Worm (Caenorhabditis elegans): Measurements from ENCODE around the gene tat-6.

DNA sequence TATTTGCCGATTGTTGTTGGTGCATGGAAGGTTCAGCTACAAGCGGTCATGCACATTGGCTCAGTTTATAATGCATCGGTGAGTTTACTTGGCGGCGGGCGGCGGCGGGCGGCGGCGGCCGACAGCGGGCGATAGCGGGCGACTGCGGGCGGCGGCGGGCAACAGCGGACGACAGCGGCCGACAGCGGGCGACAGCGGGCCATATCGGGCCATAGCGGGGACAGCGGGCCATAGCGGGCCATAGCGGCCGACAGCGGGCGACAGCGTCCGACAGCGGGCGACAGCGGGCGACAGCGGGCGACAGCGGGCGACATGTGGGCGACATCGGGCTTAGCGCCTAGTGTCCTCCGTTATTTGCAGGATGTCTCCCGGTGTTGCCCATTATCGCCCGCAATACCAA, 3.2 kb downstream of the tat-6 start:
- no peak for TF ChIP-seq lin-13 (tag; optimal IDR thresholded peaks at IDR 0.05)
- no peak for TF ChIP-seq ham-2 (GFP tag; optimal IDR thresholded peaks at IDR 0.05)
- TF ChIP-seq nhr-2 (tag; optimal IDR thresholded peaks at IDR 0.05): no peak
- no peak for TF ChIP-seq unc-39 (tag; optimal IDR thresholded peaks at IDR 0.05)
- no peak for TF ChIP-seq pha-4 (tag; optimal IDR thresholded peaks at IDR 0.05)
- TF ChIP-seq unc-62 (GFP tag; optimal IDR thresholded peaks at IDR 0.05): no peak
- no peak for TF ChIP-seq blmp-1 (tag; optimal IDR thresholded peaks at IDR 0.05)
- TF ChIP-seq hlh-1 (tag; optimal IDR thresholded peaks at IDR 0.05): no peak
- TF ChIP-seq ces-1 (GFP tag; optimal IDR thresholded peaks at IDR 0.05): no peak
- TF ChIP-seq mep-1 (tag; optimal IDR thresholded peaks at IDR 0.05): no peak
- no peak for TF ChIP-seq snpc-4 (tag; optimal IDR thresholded peaks at IDR 0.05)
- TF ChIP-seq lsy-2 (tag; optimal IDR thresholded peaks at IDR 0.05): no peak
